Fruit fly (Drosophila melanogaster): ENCODE measurements around the gene CG7706.

Gene CG7706

dm6 chr3R:18694952-18695351, 17.3 kb downstream of the CG7706 start, which contains the start of gene CG34282:
Gene CG34282 (plus strand): TSS chr3R:18695252.
- TF ChIP-seq CG14441 (GFP tag; IDR thresholded peaks at IDR 0.05) = no peak
- TF ChIP-seq ato (GFP tag; IDR thresholded peaks at IDR 0.05; ENCODE audit: partially characterized antibody) = no peak
- TF ChIP-seq vfl (GFP tag; optimal IDR thresholded peaks at IDR 0.05) = no peak
- no peak for TF ChIP-seq CG10654 (GFP tag; optimal IDR thresholded peaks at IDR 0.05)
- no peak for TF ChIP-seq CG14050 (GFP tag; IDR thresholded peaks at IDR 0.05)
- no peak for TF ChIP-seq dm (GFP tag; optimal IDR thresholded peaks at IDR 0.05)
- TF ChIP-seq CG18599 (GFP tag; optimal IDR thresholded peaks at IDR 0.05) = no peak
- TF ChIP-seq pum (GFP tag; optimal IDR thresholded peaks at IDR 0.05) = no peak
- no peak for TF ChIP-seq repo (GFP tag; optimal IDR thresholded peaks at IDR 0.05)
- no peak for TF ChIP-seq jumu (GFP tag; optimal IDR thresholded peaks at IDR 0.05)

- TF ChIP-seq Deaf1 (tag; optimal IDR thresholded peaks at IDR 0.05) (peak; percentile 76), abd-A (tag; optimal IDR thresholded peaks at IDR 0.05) (peak; percentile 91), CG7963 (GFP tag; IDR thresholded peaks at IDR 0.05; ENCODE audit: partially characterized antibody) (no peak), ewg (GFP tag; optimal IDR thresholded peaks at IDR 0.05) (peak; percentile 21), cg (GFP tag; optimal IDR thresholded peaks at IDR 0.05) (peak; percentile 7), ara (GFP tag; IDR thresholded peaks at IDR 0.05) (no peak), Nf-YB (GFP tag; optimal IDR thresholded peaks at IDR 0.05) (peak; percentile 11), crp (GFP tag; optimal IDR thresholded peaks at IDR 0.05) (peak in 1 of 2 experiments; percentile 14), pros (GFP tag; optimal IDR thresholded peaks at IDR 0.05) (no peak), hkb (optimal IDR thresholded peaks at IDR 0.05) (no peak), hkb (GFP tag; IDR thresholded peaks at IDR 0.05) (no peak), Myb (GFP tag; optimal IDR thresholded peaks at IDR 0.05) (no peak), CG3995 (GFP tag; optimal IDR thresholded peaks at IDR 0.05) (no peak), Nf-YA (GFP tag; IDR thresholded peaks at IDR 0.05) (no peak), ato (GFP tag; IDR thresholded peaks at IDR 0.05; ENCODE audit: partially characterized antibody) (no peak), CG4360 (GFP tag; IDR thresholded peaks at IDR 0.05) (no peak), CG18262 (tag; optimal IDR thresholded peaks at IDR 0.05) (no peak), BEAF-32 (GFP tag; optimal IDR thresholded peaks at IDR 0.05) (no peak), pfk (GFP tag; optimal IDR thresholded peaks at IDR 0.05) (peak; percentile 94), Side (GFP tag; optimal IDR thresholded peaks at IDR 0.05) (no peak), ash1 (GFP tag; optimal IDR thresholded peaks at IDR 0.05) (no peak), CG2199 (GFP tag; IDR thresholded peaks at IDR 0.05) (no peak), CG10274 (GFP tag; optimal IDR thresholded peaks at IDR 0.05) (no peak), usp (GFP tag; optimal IDR thresholded peaks at IDR 0.05) (no peak), ems (GFP tag; optimal IDR thresholded peaks at IDR 0.05) (no peak), Gsc (GFP tag; IDR thresholded peaks at IDR 0.05) (no peak), CG31441 (GFP tag; IDR thresholded peaks at IDR 0.05) (no peak), CG11247 (GFP tag; IDR thresholded peaks at IDR 0.05) (no peak), CG17612 (GFP tag; IDR thresholded peaks at IDR 0.05) (no peak), klu (GFP tag; IDR thresholded peaks at IDR 0.05) (no peak), her (GFP tag; optimal IDR thresholded peaks at IDR 0.05) (no peak), jing (GFP tag; optimal IDR thresholded peaks at IDR 0.05) (no peak), nerfin-1 (tag; optimal IDR thresholded peaks at IDR 0.05) (peak; percentile 46), sima (GFP tag; optimal IDR thresholded peaks at IDR 0.05) (no peak), chinmo (GFP tag; IDR thresholded peaks at IDR 0.05; ENCODE audit: partially characterized antibody) (0 out of 4 replicates have a peak, but pooled peaks have one; percentile 40), hb (GFP tag; IDR thresholded peaks at IDR 0.05; ENCODE audit: partially characterized antibody) (0 out of 3 replicates have a peak, but pooled peaks have one; percentile 14), CG16779 (GFP tag; IDR thresholded peaks at IDR 0.05) (no peak), Nf-YC (tag; optimal IDR thresholded peaks at IDR 0.05) (peak; percentile 84), vfl (GFP tag; optimal IDR thresholded peaks at IDR 0.05) (no peak), CG14965 (GFP tag; optimal IDR thresholded peaks at IDR 0.05; ENCODE audit: borderline replicate concordance) (no peak)
Observed at dm6 chr3R:18698855-18699569, 21.4 kb downstream of the CG7706 start.
